Fruit fly (Drosophila melanogaster) whole organism, embryonic: ENCODE measurements around the gene Hf.
A peak's percentile ranks its signal among the peaks of the same experiment; 100 is the strongest.

ENCODE experiments used
- ATbp ChIP-seq: fragments of 200-800 bp; sonication (Bioruptor generic); optimal IDR thresholded peaks from 2 replicates; lab custom pipeline; 2017; ENCODE audit warnings: missing biosample characterization, mild to moderate bottlenecking, missing genetic modification characterization, missing genetic modification reagents
- B-H2 ChIP-seq: fragments of 200-800 bp; sonication (Bioruptor generic); optimal IDR thresholded peaks from 2 replicates; lab custom pipeline; 2018; ENCODE audit warnings: missing biosample characterization, mild to moderate bottlenecking, missing genetic modification characterization
- CG10366 ChIP-seq: fragments of 200-800 bp; sonication (Bioruptor generic); IDR thresholded peaks from 2 replicates; pipeline ENCODE4 v1.3.6; 2022; ENCODE audit warnings: missing biosample characterization, missing genetic modification characterization
- CG10543 ChIP-seq: fragments of 200-800 bp; sonication (Bioruptor generic); optimal IDR thresholded peaks from 3 replicates; lab custom pipeline; 2017; ENCODE audit warnings: missing biosample characterization, mild to moderate bottlenecking, missing genetic modification characterization, moderate library complexity
- CG10959 ChIP-seq: fragments of 200-800 bp; sonication (Bioruptor generic); IDR thresholded peaks from 2 replicates; pipeline ENCODE4 v1.3.6; 2022; ENCODE audit warnings: missing biosample characterization, missing genetic modification characterization
- CG12219 ChIP-seq: fragments of 200-800 bp; sonication (Bioruptor generic); optimal IDR thresholded peaks from 3 replicates; lab custom pipeline; 2018; ENCODE audit warnings: missing biosample characterization, mild to moderate bottlenecking, missing genetic modification characterization
- CG12744 ChIP-seq: fragments of 200-800 bp; sonication (Bioruptor generic); optimal IDR thresholded peaks from 2 replicates; lab custom pipeline; 2016; ENCODE audit warnings: missing biosample characterization, missing genetic modification characterization
- CG13775 ChIP-seq: fragments of 200-800 bp; sonication (Bioruptor generic); optimal IDR thresholded peaks from 3 replicates; lab custom pipeline; 2017; ENCODE audit warnings: missing biosample characterization, mild to moderate bottlenecking, missing genetic modification characterization
- CG14965 ChIP-seq: fragments of 200-800 bp; sonication (Bioruptor generic); optimal IDR thresholded peaks from 2 replicates; lab custom pipeline; 2016; ENCODE audit warnings: missing biosample characterization, missing genetic modification characterization, borderline replicate concordance
- CG15269 ChIP-seq: fragments of 200-800 bp; sonication (Bioruptor generic); optimal IDR thresholded peaks from 2 replicates; lab custom pipeline; 2018; ENCODE audit warnings: missing biosample characterization, mild to moderate bottlenecking, missing genetic modification characterization, moderate library complexity
- CG1529 ChIP-seq: fragments of 200-800 bp; sonication (Bioruptor generic); optimal IDR thresholded peaks from 3 replicates; lab custom pipeline; 2018; ENCODE audit warnings: missing biosample characterization, missing genetic modification characterization
- CG1602 ChIP-seq: fragments of 200-800 bp; sonication (Bioruptor generic); optimal IDR thresholded peaks from 3 replicates; lab custom pipeline; 2016; ENCODE audit warnings: missing biosample characterization, missing genetic modification characterization
- CG16813 ChIP-seq: fragments of 200-800 bp; sonication (Bioruptor generic); IDR thresholded peaks from 3 replicates; pipeline ENCODE4 v1.3.6; 2022; ENCODE audit warnings: missing biosample characterization, missing genetic modification characterization; ENCODE audit not compliant: partially characterized antibody
- CG18476 ChIP-seq: fragments of 200-800 bp; sonication (Bioruptor generic); optimal IDR thresholded peaks from 2 replicates; lab custom pipeline; 2016; ENCODE audit warnings: missing biosample characterization, mild to moderate bottlenecking, missing genetic modification characterization
- CG2120 ChIP-seq: fragments of 200-800 bp; sonication (Bioruptor generic); optimal IDR thresholded peaks from 3 replicates; lab custom pipeline; 2016; ENCODE audit warnings: missing biosample characterization, missing genetic modification characterization
- CG30020 ChIP-seq: fragments of 200-800 bp; optimal IDR thresholded peaks from 2 replicates; lab custom pipeline; 2019; ENCODE audit warnings: missing biosample characterization, mild to moderate bottlenecking, missing genetic modification characterization, moderate library complexity
- CG34376 ChIP-seq: fragments of 200-800 bp; sonication (Bioruptor generic); optimal IDR thresholded peaks from 2 replicates; lab custom pipeline; 2018; ENCODE audit warnings: missing biosample characterization, mild to moderate bottlenecking, missing genetic modification characterization
- CG3847 ChIP-seq: fragments of 200-800 bp; sonication (Bioruptor generic); IDR thresholded peaks from 2 replicates; pipeline ENCODE4 v1.3.6; 2022; ENCODE audit warnings: missing biosample characterization, missing genetic modification characterization
- CG6791 ChIP-seq: fragments of 200-800 bp; sonication (Bioruptor generic); IDR thresholded peaks from 3 replicates; pipeline ENCODE4 v1.3.6; 2022; ENCODE audit warnings: missing biosample characterization, missing genetic modification characterization; ENCODE audit not compliant: partially characterized antibody
- CG7372 ChIP-seq: fragments of 200-800 bp; sonication (Bioruptor generic); IDR thresholded peaks from 2 replicates; pipeline ENCODE4 v1.3.6; 2022; ENCODE audit warnings: missing biosample characterization, missing genetic modification characterization
- CG7839 ChIP-seq: fragments of 200-800 bp; sonication (Bioruptor generic); optimal IDR thresholded peaks from 3 replicates; lab custom pipeline; 2018; ENCODE audit warnings: missing biosample characterization, mild to moderate bottlenecking, missing genetic modification characterization, moderate library complexity
- Dad ChIP-seq: fragments of 200-800 bp; sonication (Bioruptor generic); optimal IDR thresholded peaks from 3 replicates; lab custom pipeline; 2016; ENCODE audit warnings: missing biosample characterization, missing genetic modification characterization
- Dref ChIP-seq: fragments of 200-800 bp; sonication (Bioruptor generic); IDR thresholded peaks from 2 replicates; pipeline ENCODE4 v1.3.6; 2022; ENCODE audit warnings: missing biosample characterization, missing genetic modification characterization
- Elba2 ChIP-seq: fragments of 200-800 bp; sonication (Bioruptor generic); optimal IDR thresholded peaks from 3 replicates; lab custom pipeline; 2016; ENCODE audit warnings: missing biosample characterization, missing genetic modification characterization
- Ets65A ChIP-seq: fragments of 200-800 bp; sonication (Bioruptor generic); peaks from one replicate; lab custom pipeline; 2016; ENCODE audit warnings: missing biosample characterization, missing genetic modification characterization
- Ets97D ChIP-seq: fragments of 200-800 bp; sonication (Bioruptor generic); optimal IDR thresholded peaks from 3 replicates; lab custom pipeline; 2016; ENCODE audit warnings: missing biosample characterization, missing genetic modification characterization
- MESR4 ChIP-seq: fragments of 200-800 bp; sonication (Bioruptor generic); optimal IDR thresholded peaks from 2 replicates; lab custom pipeline; 2018; ENCODE audit warnings: missing biosample characterization, mild to moderate bottlenecking, missing genetic modification characterization, moderate library complexity
- Med ChIP-seq: fragments of 200-800 bp; sonication (Bioruptor generic); peaks from one replicate; lab custom pipeline; 2016; ENCODE audit warnings: missing biosample characterization, missing genetic modification characterization, mild to moderate bottlenecking, inconsistent platforms, moderate library complexity
- NC2β ChIP-seq: fragments of 200-800 bp; sonication (Bioruptor generic); optimal IDR thresholded peaks from 2 replicates; lab custom pipeline; 2016; ENCODE audit warnings: missing biosample characterization, missing genetic modification characterization
- Oaz ChIP-seq: fragments of 200-800 bp; sonication (Bioruptor generic); IDR thresholded peaks from 2 replicates; pipeline ENCODE4 v1.3.6; 2022; ENCODE audit warnings: missing biosample characterization, missing genetic modification characterization
- ab ChIP-seq: fragments of 200-800 bp; sonication (Bioruptor generic); optimal IDR thresholded peaks from 2 replicates; lab custom pipeline; 2016; ENCODE audit warnings: missing biosample characterization, missing genetic modification characterization
- abd-A ChIP-seq: fragments of 200-800 bp; sonication (Bioruptor generic); optimal IDR thresholded peaks from 3 replicates; lab custom pipeline; 2019; ENCODE audit warnings: missing biosample characterization, mild to moderate bottlenecking, missing genetic modification characterization, moderate library complexity
- bowl ChIP-seq: fragments of 200-800 bp; sonication (Bioruptor generic); IDR thresholded peaks from 2 replicates; pipeline ENCODE4 v1.3.6; 2022; ENCODE audit warnings: missing biosample characterization, missing genetic modification characterization
- caup ChIP-seq: fragments of 200-800 bp; sonication (Bioruptor generic); optimal IDR thresholded peaks from 3 replicates; lab custom pipeline; 2017; ENCODE audit warnings: missing biosample characterization, mild to moderate bottlenecking, missing genetic modification characterization, moderate library complexity; ENCODE audit not compliant: severe bottlenecking
- chif ChIP-seq, 2 experiments: fragments of 200-800 bp; sonication (Bioruptor generic); optimal IDR thresholded peaks; 3 replicates each; lab custom pipeline; 2016; ENCODE audit warnings: missing biosample characterization in 2 of 2, missing genetic modification characterization in 2 of 2
- chinmo ChIP-seq: fragments of 200-800 bp; sonication (Bioruptor generic); IDR thresholded peaks from 4 replicates; pipeline ENCODE4 v1.3.6; 2022; ENCODE audit warnings: missing biosample characterization, missing genetic modification characterization; ENCODE audit not compliant: partially characterized antibody
- dpn ChIP-seq, 2 experiments: fragments of 200-800 bp; sonication (Bioruptor generic); optimal IDR thresholded peaks; 3 replicates each; lab custom pipeline; 2016; ENCODE audit warnings: missing biosample characterization in 2 of 2, missing genetic modification characterization in 2 of 2
- fru ChIP-seq: fragments of >200 bp; optimal IDR thresholded peaks from 2 replicates; lab custom pipeline; 2017
- hbn ChIP-seq: fragments of 200-800 bp; sonication (Bioruptor generic); IDR thresholded peaks from 2 replicates; pipeline ENCODE4 v1.3.6; 2022; ENCODE audit warnings: missing biosample characterization, missing genetic modification characterization; ENCODE audit not compliant: partially characterized antibody
- nau ChIP-seq: fragments of 200-800 bp; sonication (Bioruptor generic); optimal IDR thresholded peaks from 3 replicates; lab custom pipeline; 2017; ENCODE audit warnings: missing biosample characterization, mild to moderate bottlenecking, missing genetic modification characterization, missing genetic modification reagents
- nom ChIP-seq: fragments of 200-800 bp; sonication (Bioruptor generic); optimal IDR thresholded peaks from 2 replicates; lab custom pipeline; 2017; ENCODE audit warnings: missing biosample characterization, missing genetic modification characterization, mild to moderate bottlenecking, moderate library complexity, missing genetic modification reagents
- pnt ChIP-seq: fragments of 200-800 bp; sonication (Bioruptor generic); optimal IDR thresholded peaks from 3 replicates; lab custom pipeline; 2016; ENCODE audit warnings: missing biosample characterization, missing genetic modification characterization
- slbo ChIP-seq: fragments of 200-800 bp; sonication (Bioruptor generic); IDR thresholded peaks from 2 replicates; pipeline ENCODE4 v1.3.6; 2022; ENCODE audit warnings: missing biosample characterization, missing genetic modification characterization
- trh ChIP-seq: fragments of 200-800 bp; sonication (Bioruptor generic); optimal IDR thresholded peaks from 2 replicates; lab custom pipeline; 2016; ENCODE audit warnings: missing biosample characterization, missing genetic modification characterization
- ttk ChIP-seq: fragments of 200-800 bp; sonication (Bioruptor generic); IDR thresholded peaks from 2 replicates; pipeline ENCODE4 v2.1.2; 2022; ENCODE audit warnings: missing biosample characterization, missing genetic modification characterization
- tup ChIP-seq: fragments of 200-800 bp; sonication (Bioruptor generic); optimal IDR thresholded peaks from 2 replicates; lab custom pipeline; 2016; ENCODE audit warnings: missing biosample characterization, mild to moderate bottlenecking, missing genetic modification characterization, moderate library complexity
- wdn ChIP-seq: fragments of 200-800 bp; sonication (Bioruptor generic); IDR thresholded peaks from 2 replicates; pipeline ENCODE4 v1.3.6; 2022; ENCODE audit warnings: missing biosample characterization, missing genetic modification characterization

Hf gene

dm6 chr2L:19987875-19988665 lies 20.6 kb upstream of the Hf start (continued):
- TF ChIP-seq NC2β (GFP tag; lab: Kevin White, UChicago) = no peak
- TF ChIP-seq hbn (GFP tag; lab: Robert Waterston, UW) = no peak
- TF ChIP-seq nau = no peak
- TF ChIP-seq fru (lab: Kevin White, UChicago) = no peak
- peak; percentile 63 for TF ChIP-seq Med
- TF ChIP-seq CG14965 (GFP tag; lab: Kevin White, UChicago) = no peak
- TF ChIP-seq CG2120 (GFP tag; lab: Kevin White, UChicago) = no peak
- no peak for TF ChIP-seq MESR4 (GFP tag; lab: Kevin White, UChicago)
- TF ChIP-seq chinmo (GFP tag; lab: Robert Waterston, UW) = no peak
- no peak for TF ChIP-seq pnt (GFP tag; lab: Kevin White, UChicago)
- TF ChIP-seq CG10959 = no peak
- TF ChIP-seq Dad (GFP tag; lab: Kevin White, UChicago) = no peak
- TF ChIP-seq Dref (GFP tag; lab: Robert Waterston, UW) = no peak
- TF ChIP-seq CG3847 (GFP tag; lab: Robert Waterston, UW) = no peak
- no peak for TF ChIP-seq CG6791 (GFP tag; lab: Robert Waterston, UW)
- no peak for TF ChIP-seq Ets97D (GFP tag; lab: Kevin White, UChicago)
- TF ChIP-seq chif (GFP tag; optimal IDR thresholded peaks at IDR 0.05; lab: Kevin White, UChicago) = no peak
- peak; percentile 2 for TF ChIP-seq CG15269 (tag; lab: Kevin White, UChicago)
- peak; percentile 65 for TF ChIP-seq Ets65A (GFP tag; lab: Kevin White, UChicago)
- no peak for TF ChIP-seq tup (GFP tag; lab: Kevin White, UChicago)

dm6 chr2L:19966410-19966809 lies 1.1 kb downstream of the Hf start, which contains the start of gene OS9:
OS9 (minus strand) TSS chr2L:19966510.
- no peak for TF ChIP-seq CG16813 (GFP tag; lab: Robert Waterston, UW)
- TF ChIP-seq CG10543 (GFP tag; lab: Kevin White, UChicago) = no peak
- no peak for TF ChIP-seq CG12219 (GFP tag; lab: Kevin White, UChicago)
- no peak for TF ChIP-seq CG10366
- no peak for TF ChIP-seq CG6791 (GFP tag; lab: Robert Waterston, UW)
- no peak for TF ChIP-seq ttk
- no peak for TF ChIP-seq CG7372 (GFP tag; lab: Robert Waterston, UW)
- TF ChIP-seq Oaz (GFP tag; lab: Robert Waterston, UW) = no peak
- no peak for TF ChIP-seq slbo (GFP tag; lab: Robert Waterston, UW)
- TF ChIP-seq CG13775 (GFP tag; lab: Kevin White, UChicago) = no peak
- no peak for TF ChIP-seq caup (GFP tag; lab: Kevin White, UChicago)
- no peak for TF ChIP-seq CG18476 (GFP tag; lab: Kevin White, UChicago)
- TF ChIP-seq trh (GFP tag; lab: Kevin White, UChicago) = no peak
- no peak for TF ChIP-seq CG30020 (tag; lab: Kevin White, UChicago)
- TF ChIP-seq CG1602 (GFP tag; lab: Kevin White, UChicago) = no peak
- TF ChIP-seq CG1529 (GFP tag; lab: Kevin White, UChicago) = no peak

- TF ChIP-seq CG34376 (no peak), dpn (GFP tag; optimal IDR thresholded peaks at IDR 0.05; lab: Kevin White, UChicago) (no peak), Elba2 (GFP tag; lab: Kevin White, UChicago) (no peak), bowl (GFP tag; lab: Robert Waterston, UW) (no peak), CG13775 (GFP tag; lab: Kevin White, UChicago) (no peak), abd-A (tag; lab: Kevin White, UChicago) (no peak), ATbp (GFP tag; lab: Kevin White, UChicago) (no peak), nom (no peak), ab (GFP tag; lab: Kevin White, UChicago) (no peak), CG7839 (tag; lab: Kevin White, UChicago) (no peak), wdn (GFP tag; lab: Robert Waterston, UW) (no peak), B-H2 (no peak), CG12744 (GFP tag; lab: Kevin White, UChicago) (no peak)
Measured at dm6 chr2L:19963836-19964235, 3.6 kb downstream of the Hf start, which contains the start of gene CG10680. CG10680 (plus strand) TSS chr2L:19964136.
